Worm (Caenorhabditis elegans): ENCODE data around the gene bed-1.

The bed-1 gene

ce11 chrV:19124586-19124985, at the start of gene bed-1:
bed-1 (minus strand) TSS chrV:19124922.
- no peak for TF ChIP-seq unc-62 (GFP tag; optimal IDR thresholded peaks at IDR 0.05)

ce11 chrV:19158664-19159063, 33.9 kb upstream of the bed-1 start, which contains the start of gene Y39B6A.5:
Y39B6A.5 (minus strand) TSS chrV:19158877.
- TF ChIP-seq unc-62 (GFP tag; optimal IDR thresholded peaks at IDR 0.05): no peak

- TF ChIP-seq unc-62 (GFP tag; optimal IDR thresholded peaks at IDR 0.05): no peak
Measured at ce11 chrV:19153806-19154205, 29.1 kb upstream of the bed-1 start, which contains the start of gene tsp-13. tsp-13 (plus strand) TSS chrV:19154106.

ce11 chrV:19153244-19153643, 28.5 kb upstream of the bed-1 start:
- TF ChIP-seq unc-62 (GFP tag; optimal IDR thresholded peaks at IDR 0.05): no peak

ce11 chrV:19152328-19152727, 27.6 kb upstream of the bed-1 start, which contains the start of gene Y39B6A.69:
Y39B6A.69 (minus strand) TSS chrV:19152428.
- TF ChIP-seq unc-62 (GFP tag; optimal IDR thresholded peaks at IDR 0.05): no peak

ce11 chrV:19149057-19149456, 24.3 kb upstream of the bed-1 start, which contains the start of gene Y39B6A.7:
Y39B6A.7 (minus strand) TSS chrV:19149157.
- no peak for TF ChIP-seq unc-62 (GFP tag; optimal IDR thresholded peaks at IDR 0.05)

ce11 chrV:19148350-19148749, 23.6 kb upstream of the bed-1 start:
- no peak for TF ChIP-seq unc-62 (GFP tag; optimal IDR thresholded peaks at IDR 0.05)

ce11 chrV:19142595-19142994, 17.9 kb upstream of the bed-1 start:
- no peak for TF ChIP-seq unc-62 (GFP tag; optimal IDR thresholded peaks at IDR 0.05)

ce11 chrV:19140495-19140894, 15.8 kb upstream of the bed-1 start, which contains the start of gene cpg-23:
cpg-23 (plus strand) TSS chrV:19140795.
- no peak for TF ChIP-seq unc-62 (GFP tag; optimal IDR thresholded peaks at IDR 0.05)

ce11 chrV:19136206-19136605, 11.5 kb upstream of the bed-1 start, which contains the start of gene Y39B6A.9:
Y39B6A.9 (plus strand) TSS chrV:19136506.
- TF ChIP-seq unc-62 (GFP tag; optimal IDR thresholded peaks at IDR 0.05): no peak

- TF ChIP-seq unc-62 (GFP tag; optimal IDR thresholded peaks at IDR 0.05): no peak
Measured at ce11 chrV:19133507-19133906, 8.8 kb upstream of the bed-1 start, which contains the start of gene Y39B6A.10. Y39B6A.10 (minus strand) TSS chrV:19133607.

ce11 chrV:19131848-19132401, 7.2 kb upstream of the bed-1 start:
- TF ChIP-seq unc-62 (GFP tag; optimal IDR thresholded peaks at IDR 0.05): no peak

ce11 chrV:19129497-19130212, 4.9 kb upstream of the bed-1 start:
- no peak for TF ChIP-seq unc-62 (GFP tag; optimal IDR thresholded peaks at IDR 0.05)

- no peak for TF ChIP-seq unc-62 (GFP tag; optimal IDR thresholded peaks at IDR 0.05)
Measured at ce11 chrV:19127225-19127624, 2.5 kb upstream of the bed-1 start, which contains the start of gene dyf-17. dyf-17 (plus strand) TSS chrV:19127525.

- TF ChIP-seq unc-62 (GFP tag; optimal IDR thresholded peaks at IDR 0.05): no peak
Measured at ce11 chrV:19125812-19126211, 1.1 kb upstream of the bed-1 start.

- TF ChIP-seq unc-62 (GFP tag; optimal IDR thresholded peaks at IDR 0.05): no peak
Measured at ce11 chrV:19125253-19125652, 531 bp upstream of the bed-1 start.
